Worm (Caenorhabditis elegans) whole organism, young adult: ENCODE data around the gene R11D1.4.

Experiments used
- ama-1 ChIP-seq, 3 experiments: fragments of 150-350 bp in 1 of 3; sonication (generic microtip) in 2 of 3; optimal IDR thresholded peaks; 2 replicates each; lab custom pipeline; 2014 to 2018; ENCODE audit warnings: missing biosample characterization in 2 of 3, missing genetic modification characterization in 2 of 3, missing genetic modification reagents in 2 of 3
- atf-7 ChIP-seq: sonication (generic microtip); optimal IDR thresholded peaks from 2 replicates; lab custom pipeline; 2017; ENCODE audit warnings: mild to moderate bottlenecking, missing genetic modification characterization, missing compliant biosample characterization
- ceh-40 ChIP-seq: fragments of 200-800 bp; sonication (Bioruptor generic); IDR thresholded peaks from 2 replicates; pipeline ENCODE4 v1.3.6; 2022; ENCODE audit warnings: missing genetic modification characterization, missing compliant biosample characterization
- dox-1 ChIP-seq: fragments of 200-800 bp; sonication (Bioruptor generic); IDR thresholded peaks from 2 replicates; pipeline ENCODE4 v1.3.6; 2022; ENCODE audit warnings: missing genetic modification reagents, missing genetic modification characterization, missing compliant biosample characterization
- let-526 ChIP-seq: fragments of 200-800 bp; sonication (Bioruptor generic); IDR thresholded peaks from 2 replicates; pipeline ENCODE4 v1.3.6; 2022; ENCODE audit warnings: missing genetic modification reagents, missing genetic modification characterization, missing compliant biosample characterization

DNA sequence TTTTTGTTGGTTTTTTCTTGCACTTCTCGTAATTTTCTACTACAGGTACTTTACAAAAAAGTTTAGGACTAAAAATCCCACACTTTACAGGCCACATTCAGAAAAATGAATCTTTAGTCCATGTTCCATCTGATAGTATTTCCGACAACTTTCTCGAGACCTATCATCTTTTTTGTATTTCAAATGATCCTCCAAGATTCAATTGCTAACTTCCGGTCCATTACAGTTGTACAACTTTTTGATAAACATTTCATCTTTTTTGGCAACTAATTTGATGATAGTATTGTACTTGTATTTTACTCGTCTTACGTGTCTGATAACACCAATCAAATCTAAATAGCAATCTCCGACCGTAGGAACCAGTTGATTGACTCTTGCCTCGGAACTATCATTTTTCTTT is 46.6 kb downstream of the R11D1.4 start:
- TF ChIP-seq dox-1 (GFP tag; lab: Robert Waterston, UW): no peak
- no peak for TF ChIP-seq atf-7 (tag; lab: Kevin White, UChicago)
- no peak for TF ChIP-seq ama-1 (optimal IDR thresholded peaks at IDR 0.05; lab: Kevin White, UChicago)
- TF ChIP-seq ama-1 (GFP tag; optimal IDR thresholded peaks at IDR 0.05; lab: Kevin White, UChicago): no peak
- no peak for TF ChIP-seq let-526 (GFP tag; lab: Robert Waterston, UW)
- TF ChIP-seq ceh-40 (GFP tag; lab: Robert Waterston, UW): no peak
